Worm (Caenorhabditis elegans) whole organism, L4/young adult: ENCODE measurements around the gene M88.4.

Experiments
- W03F9.2 ChIP-seq: fragments of 150-350 bp; optimal IDR thresholded peaks from 2 replicates; lab custom pipeline; 2014; ENCODE audit warnings: missing biosample characterization, missing genetic modification characterization
- dao-5 ChIP-seq: sonication (generic microtip); optimal IDR thresholded peaks from 2 replicates; lab custom pipeline; 2016; ENCODE audit warnings: missing genotype, missing genetic modification characterization, moderate library complexity, missing compliant biosample characterization
- him-1 ChIP-seq: sonication (generic microtip); optimal IDR thresholded peaks from 2 replicates; lab custom pipeline; 2016; ENCODE audit warnings: missing genotype, missing genetic modification reagents, missing genetic modification characterization, missing compliant biosample characterization

M88.4 gene

ce11 chrIII:4548739-4549138 is at the start of gene M88.4:
M88.4 (plus strand) TSS chrIII:4549039.
- no peak for TF ChIP-seq him-1 (tag; lab: Kevin White, UChicago)
- no peak for TF ChIP-seq dao-5 (tag; lab: Kevin White, UChicago)
- TF ChIP-seq W03F9.2: no peak

ce11 chrIII:4502559-4503240 is 46.1 kb upstream of the M88.4 start:
- TF ChIP-seq him-1 (tag; lab: Kevin White, UChicago): no peak
- TF ChIP-seq W03F9.2: no peak
- no peak for TF ChIP-seq dao-5 (tag; lab: Kevin White, UChicago)

- no peak for TF ChIP-seq dao-5 (tag; lab: Kevin White, UChicago)
- TF ChIP-seq W03F9.2: peak; percentile 34
- peak; percentile 54 for TF ChIP-seq him-1 (tag; lab: Kevin White, UChicago)
Observed at ce11 chrIII:4504358-4504757, 44.5 kb upstream of the M88.4 start.

ce11 chrIII:4504934-4505484 is 43.8 kb upstream of the M88.4 start:
- no peak for TF ChIP-seq him-1 (tag; lab: Kevin White, UChicago)
- no peak for TF ChIP-seq dao-5 (tag; lab: Kevin White, UChicago)
- TF ChIP-seq W03F9.2: no peak

ce11 chrIII:4505726-4506125 is 43.1 kb upstream of the M88.4 start:
- no peak for TF ChIP-seq dao-5 (tag; lab: Kevin White, UChicago)
- no peak for TF ChIP-seq him-1 (tag; lab: Kevin White, UChicago)
- no peak for TF ChIP-seq W03F9.2

DNA sequence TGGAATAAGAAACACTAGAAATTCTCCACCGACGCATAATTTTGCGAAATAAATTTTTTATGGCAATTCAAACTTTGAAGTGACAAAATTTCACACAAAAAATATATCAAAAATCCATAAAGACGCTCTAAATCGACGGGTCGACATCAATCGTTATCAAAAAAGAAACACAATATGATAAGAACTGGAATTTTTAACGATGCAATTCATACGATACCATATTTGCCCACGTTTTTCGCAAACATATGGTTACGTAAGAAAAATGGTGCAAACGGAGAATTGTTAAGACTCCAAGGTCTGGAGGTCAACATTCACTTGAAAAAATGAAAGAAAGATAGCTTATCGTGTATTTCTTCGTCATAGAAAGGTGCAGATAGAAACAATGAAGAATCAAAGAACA is 42.7 kb upstream of the M88.4 start:
- no peak for TF ChIP-seq W03F9.2
- no peak for TF ChIP-seq dao-5 (tag; lab: Kevin White, UChicago)
- TF ChIP-seq him-1 (tag; lab: Kevin White, UChicago): no peak

DNA sequence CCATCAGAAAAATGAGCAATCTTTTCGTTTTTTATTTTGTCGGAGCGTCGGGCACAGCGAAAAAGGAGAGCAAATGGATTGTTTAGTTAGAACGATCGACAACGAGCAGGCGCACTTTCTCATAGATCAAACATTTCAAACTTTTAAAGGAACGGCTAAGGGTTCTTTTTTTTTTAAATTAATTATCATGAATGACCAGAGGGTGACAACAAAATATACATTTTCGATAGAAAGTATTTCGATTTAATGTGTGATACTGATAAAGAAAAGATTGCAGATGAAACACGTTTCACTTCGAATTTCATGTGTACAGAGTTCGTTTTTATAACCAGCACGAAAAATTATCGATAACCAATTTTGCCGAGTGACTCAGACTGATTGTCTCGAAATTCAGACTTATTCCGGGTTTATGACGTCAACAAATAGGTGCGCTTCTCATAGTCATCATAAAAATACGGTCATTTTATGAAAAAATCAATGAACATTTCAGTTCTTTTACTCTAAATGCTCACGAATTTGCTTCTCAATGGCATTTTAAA is 42.2 kb upstream of the M88.4 start:
- no peak for TF ChIP-seq him-1 (tag; lab: Kevin White, UChicago)
- TF ChIP-seq W03F9.2: peak; percentile 14
- no peak for TF ChIP-seq dao-5 (tag; lab: Kevin White, UChicago)

ce11 chrIII:4508064-4508905 is 40.6 kb upstream of the M88.4 start, which contains the start of the genes cct-5 and F25F2.1:
cct-5 (minus strand) TSS chrIII:4508114.
F25F2.1 (plus strand) TSS chrIII:4508855.
- peak; percentile 69 for TF ChIP-seq him-1 (tag; lab: Kevin White, UChicago)
- peak; percentile 87 for TF ChIP-seq W03F9.2
- no peak for TF ChIP-seq dao-5 (tag; lab: Kevin White, UChicago)

- TF ChIP-seq W03F9.2 (no peak), him-1 (tag; lab: Kevin White, UChicago) (peak; percentile 42), dao-5 (tag; lab: Kevin White, UChicago) (no peak)
Observed at ce11 chrIII:4513926-4514325, 34.9 kb upstream of the M88.4 start.

DNA sequence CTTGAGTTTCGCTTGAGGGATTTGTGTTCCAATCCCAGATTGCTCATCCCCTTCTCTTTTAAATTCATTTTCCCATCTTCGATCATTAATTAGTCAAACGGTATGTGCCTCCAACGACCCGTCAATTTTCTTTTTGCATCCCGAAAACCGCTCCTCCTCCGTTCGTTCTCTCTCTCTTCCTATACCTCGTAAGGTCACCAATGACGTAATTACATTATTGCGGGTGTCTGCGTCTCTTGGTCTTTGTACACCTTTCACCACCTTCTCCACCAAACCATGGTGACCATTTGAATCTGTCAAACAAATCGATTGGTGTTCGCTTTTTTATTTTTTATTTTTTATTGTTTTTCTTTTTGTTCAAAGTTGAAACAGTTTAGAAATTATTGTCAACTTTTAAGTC is 33.7 kb upstream of the M88.4 start:
- TF ChIP-seq dao-5 (tag; lab: Kevin White, UChicago): no peak
- no peak for TF ChIP-seq W03F9.2

DNA sequence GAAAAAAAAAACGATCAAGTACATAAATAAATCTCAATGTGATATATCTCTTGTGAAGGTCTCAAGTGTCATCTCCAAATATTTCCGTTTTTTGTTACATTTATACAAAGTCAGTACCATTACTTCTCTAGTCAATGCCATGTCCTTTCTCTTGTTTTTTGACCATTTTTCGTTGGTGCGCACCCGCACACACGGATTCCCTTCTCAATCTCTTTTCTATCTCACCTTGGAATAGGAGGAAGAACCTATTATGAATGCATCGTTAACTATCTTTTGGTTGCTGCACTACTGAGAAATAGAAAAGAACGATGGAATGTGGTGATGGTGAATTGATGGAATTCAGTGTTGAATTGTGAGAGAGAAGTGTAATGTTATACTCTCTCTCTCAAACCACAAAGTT is 31.1 kb upstream of the M88.4 start:
- TF ChIP-seq dao-5 (tag; lab: Kevin White, UChicago) (no peak), him-1 (tag; lab: Kevin White, UChicago) (no peak), W03F9.2 (no peak)

DNA sequence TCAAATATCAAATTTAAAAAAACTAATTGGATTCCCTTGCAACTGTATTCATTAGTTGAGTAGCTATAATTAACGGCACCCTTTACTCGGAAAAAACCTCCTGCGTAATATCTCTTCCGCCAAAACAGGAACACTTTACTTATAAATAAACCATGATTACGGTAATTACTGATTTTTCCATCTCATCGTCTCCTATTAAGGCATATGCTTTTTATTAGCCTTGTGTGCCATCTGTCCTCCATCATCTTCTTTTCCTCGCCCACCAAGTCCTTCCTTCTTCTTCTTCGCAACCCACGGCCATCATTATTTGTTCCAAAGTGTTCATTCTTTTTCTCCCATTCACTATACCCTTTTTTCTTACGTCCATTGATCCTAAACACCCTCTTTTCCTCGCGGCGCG is 29.4 kb upstream of the M88.4 start:
- TF ChIP-seq him-1 (tag; lab: Kevin White, UChicago) (no peak), W03F9.2 (no peak), dao-5 (tag; lab: Kevin White, UChicago) (no peak)

DNA sequence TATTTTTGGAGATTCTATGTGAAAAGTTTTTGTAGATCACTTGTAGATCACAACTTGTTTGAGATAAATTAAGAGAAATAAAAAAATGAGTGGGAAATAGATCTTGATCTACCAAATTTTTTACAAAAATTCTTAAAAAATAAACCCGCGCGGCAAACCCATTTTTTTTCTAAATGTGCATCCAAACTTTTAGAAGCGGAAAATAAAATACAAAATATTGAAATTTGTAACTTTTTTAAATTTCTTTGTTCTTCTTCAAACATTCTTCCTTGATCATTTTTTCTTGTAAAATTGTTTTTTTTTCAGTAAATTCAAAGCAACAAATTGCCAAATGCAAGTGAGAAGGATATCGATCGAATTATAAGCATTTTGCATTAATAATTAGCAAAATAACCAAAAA is 28.8 kb upstream of the M88.4 start, which contains the start of gene cdh-4:
Gene cdh-4 (plus strand): TSS at position 301 of the 400 bp plus-strand sequence.
- TF ChIP-seq him-1 (tag; lab: Kevin White, UChicago) (no peak), W03F9.2 (no peak), dao-5 (tag; lab: Kevin White, UChicago) (no peak)

DNA sequence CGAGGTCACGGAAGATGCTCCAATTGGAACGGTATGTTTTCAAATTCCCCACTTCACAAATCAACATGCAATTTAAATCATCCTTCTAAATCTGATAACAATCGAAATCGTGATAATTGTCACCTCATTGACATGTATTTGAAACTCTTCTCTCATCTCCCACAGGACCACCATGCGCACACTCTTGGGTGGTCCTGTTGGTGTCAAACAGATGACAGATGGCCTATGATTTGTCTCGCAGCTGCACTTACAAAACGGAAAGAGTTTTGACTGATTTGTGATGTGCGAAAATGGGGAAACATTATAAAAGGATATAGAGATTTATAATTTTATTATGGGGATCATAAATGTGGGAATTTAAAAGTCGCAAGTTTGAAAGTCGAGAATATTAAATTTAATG is 25.4 kb upstream of the M88.4 start:
- no peak for TF ChIP-seq dao-5 (tag; lab: Kevin White, UChicago)
- no peak for TF ChIP-seq him-1 (tag; lab: Kevin White, UChicago)
- no peak for TF ChIP-seq W03F9.2
